Fruit fly (Drosophila melanogaster) whole organism, adult: Measurements from ENCODE around the gene CG32436.
A peak's percentile ranks its signal among the peaks of the same experiment; 100 is the strongest.

ENCODE experiments used
- CG11617 ChIP-seq: fragments of 200-800 bp; sonication (Bioruptor generic); optimal IDR thresholded peaks from 2 replicates; lab custom pipeline; 2017; ENCODE audit warnings: mild to moderate bottlenecking, missing biosample characterization, missing genetic modification reagents, missing genetic modification characterization
- CG14711 ChIP-seq: fragments of 200-800 bp; sonication (Bioruptor generic); optimal IDR thresholded peaks from 2 replicates; lab custom pipeline; 2018; ENCODE audit warnings: missing biosample characterization, mild to moderate bottlenecking, missing genetic modification characterization, moderate library complexity
- Clk ChIP-seq: fragments of 200-800 bp; sonication (Bioruptor generic); optimal IDR thresholded peaks from 2 replicates; lab custom pipeline; 2017; ENCODE audit warnings: missing biosample characterization, missing genetic modification characterization
- Crg-1 ChIP-seq: fragments of 200-800 bp; sonication (Bioruptor generic); optimal IDR thresholded peaks from 2 replicates; lab custom pipeline; 2016; ENCODE audit warnings: missing biosample characterization, missing genetic modification characterization
- Hr96 ChIP-seq: fragments of 200-800 bp; sonication (Bioruptor generic); optimal IDR thresholded peaks from 2 replicates; lab custom pipeline; 2016; ENCODE audit warnings: missing biosample characterization, missing genetic modification characterization
- bab1 ChIP-seq: fragments of 200-800 bp; sonication (Bioruptor generic); optimal IDR thresholded peaks from 3 replicates; lab custom pipeline; 2019; ENCODE audit warnings: missing biosample characterization, mild to moderate bottlenecking, missing genetic modification characterization, moderate library complexity
- cic ChIP-seq: fragments of 200-800 bp; sonication (Bioruptor generic); optimal IDR thresholded peaks from 2 replicates; lab custom pipeline; 2017; ENCODE audit warnings: missing biosample characterization, mild to moderate bottlenecking, missing genetic modification characterization, moderate library complexity
- cnc ChIP-seq, 2 experiments: fragments of >200 bp; optimal IDR thresholded peaks; 2 replicates each; lab custom pipeline; 2017
- tj ChIP-seq: fragments of 200-800 bp; sonication (Bioruptor generic); optimal IDR thresholded peaks from 3 replicates; lab custom pipeline; 2017; ENCODE audit warnings: missing biosample characterization, mild to moderate bottlenecking, missing genetic modification characterization, moderate library complexity
- toe ChIP-seq: fragments of 200-800 bp; sonication (Bioruptor generic); optimal IDR thresholded peaks from 2 replicates; lab custom pipeline; 2016; ENCODE audit warnings: missing biosample characterization, missing genetic modification characterization

DNA sequence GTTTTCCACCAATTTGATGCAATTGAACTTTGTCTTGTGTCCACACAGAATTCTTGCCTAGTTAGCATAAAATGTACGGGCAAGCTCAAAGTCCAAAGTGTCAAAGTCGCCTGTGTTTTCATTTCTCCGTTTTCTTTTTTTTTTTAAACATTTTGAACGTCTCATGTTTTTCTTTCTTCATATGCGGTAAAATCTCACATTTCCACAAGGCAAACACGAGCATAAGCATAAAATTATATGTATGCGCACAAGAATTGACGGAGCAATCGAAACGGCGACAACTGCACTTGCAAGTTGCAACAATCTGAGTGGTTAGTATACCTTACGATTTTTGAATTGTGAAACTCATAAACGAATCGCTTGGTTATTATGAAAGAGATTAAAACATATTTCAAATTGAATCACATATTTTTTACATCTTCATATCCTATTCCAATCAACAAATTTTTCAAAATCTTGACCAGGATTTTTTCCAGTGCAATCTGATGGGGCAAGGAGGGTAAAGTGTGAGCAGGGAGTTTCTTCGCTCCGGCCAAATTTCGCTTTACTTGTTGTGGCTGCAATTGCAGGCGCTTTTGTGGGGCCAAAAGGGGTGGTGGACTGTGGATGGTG, 20.2 kb downstream of the CG32436 start:
- TF ChIP-seq toe (GFP tag; lab: Kevin White, UChicago) (no peak), bab1 (GFP tag; lab: Kevin White, UChicago) (peak; percentile 44), Clk (no peak), Crg-1 (GFP tag; lab: Kevin White, UChicago) (no peak), Hr96 (no peak), CG14711 (peak; percentile 24), CG11617 (no peak), tj (GFP tag; lab: Kevin White, UChicago) (peak; percentile 94), cnc (optimal IDR thresholded peaks at IDR 0.05; lab: Kevin White, UChicago) (no peak), cic (GFP tag; lab: Kevin White, UChicago) (no peak)
